Worm (Caenorhabditis elegans) whole organism, late embryonic: ENCODE data around the gene R05G6.9.
A peak's percentile ranks its signal among the peaks of the same experiment; 100 is the strongest.
"Not testable (repeated sequence)": the region's sequence is repeated elsewhere in the genome, so short reads cannot be mapped to it uniquely, and the experiment has no call there.

ENCODE experiments used
- C38D4.7 ChIP-seq: fragments of 200-800 bp; sonication (Bioruptor generic); optimal IDR thresholded peaks from 2 replicates; lab custom pipeline; 2018; ENCODE audit warnings: mild to moderate bottlenecking, missing genetic modification characterization, moderate library complexity, missing compliant biosample characterization
- F13H6.1 ChIP-seq: sonication (generic microtip); optimal IDR thresholded peaks from 2 replicates; lab custom pipeline; 2016; ENCODE audit warnings: missing genetic modification characterization, missing compliant biosample characterization
- K02D7.2 ChIP-seq: sonication (generic microtip); optimal IDR thresholded peaks from 2 replicates; lab custom pipeline; 2017; ENCODE audit warnings: mild to moderate bottlenecking, missing genetic modification characterization, missing compliant biosample characterization
- ahr-1 ChIP-seq: sonication (generic microtip); optimal IDR thresholded peaks from 2 replicates; lab custom pipeline; 2016; ENCODE audit warnings: missing genetic modification characterization, missing compliant biosample characterization
- ceh-18 ChIP-seq: sonication (generic microtip); optimal IDR thresholded peaks from 2 replicates; lab custom pipeline; 2016; ENCODE audit warnings: missing genetic modification characterization, missing compliant biosample characterization
- ceh-2 ChIP-seq: sonication (generic microtip); optimal IDR thresholded peaks from 2 replicates; lab custom pipeline; 2016; ENCODE audit warnings: missing genotype, missing genetic modification characterization, missing compliant biosample characterization
- ceh-24 ChIP-seq: sonication (generic microtip); optimal IDR thresholded peaks from 2 replicates; lab custom pipeline; 2016; ENCODE audit warnings: mild to moderate bottlenecking, missing genetic modification characterization, missing compliant biosample characterization
- ceh-31 ChIP-seq: sonication (generic microtip); optimal IDR thresholded peaks from 2 replicates; lab custom pipeline; 2016; ENCODE audit warnings: missing genetic modification characterization, missing compliant biosample characterization
- ceh-45 ChIP-seq: fragments of 200-800 bp; sonication (Bioruptor generic); IDR thresholded peaks from 2 replicates; pipeline ENCODE4 v1.3.6; 2022; ENCODE audit warnings: missing genetic modification reagents, missing genetic modification characterization, missing compliant biosample characterization
- ceh-6 ChIP-seq: fragments of 200-800 bp; sonication (Bioruptor generic); optimal IDR thresholded peaks from 2 replicates; lab custom pipeline; 2018; ENCODE audit warnings: mild to moderate bottlenecking, missing genetic modification characterization, missing compliant biosample characterization
- ceh-9 ChIP-seq: sonication (generic microtip); optimal IDR thresholded peaks from 2 replicates; lab custom pipeline; 2016; ENCODE audit warnings: mild to moderate bottlenecking, missing genetic modification characterization, inconsistent platforms, missing compliant biosample characterization
- elt-2 ChIP-seq: sonication (generic microtip); optimal IDR thresholded peaks from 2 replicates; lab custom pipeline; 2016; ENCODE audit warnings: missing genetic modification reagents, missing genetic modification characterization, missing compliant biosample characterization
- hlh-13 ChIP-seq: fragments of 200-800 bp; sonication (Bioruptor generic); optimal IDR thresholded peaks from 2 replicates; lab custom pipeline; 2018; ENCODE audit warnings: mild to moderate bottlenecking, missing genetic modification characterization, missing compliant biosample characterization
- hlh-15 ChIP-seq: sonication (generic microtip); optimal IDR thresholded peaks from 2 replicates; lab custom pipeline; 2016; ENCODE audit warnings: missing genetic modification characterization, missing compliant biosample characterization
- hlh-30 ChIP-seq: sonication (generic microtip); optimal IDR thresholded peaks from 2 replicates; lab custom pipeline; 2017; ENCODE audit warnings: antibody characterized with exemption, missing genetic modification characterization, missing compliant biosample characterization; ENCODE audit not compliant: insufficient read depth
- hlh-8 ChIP-seq: sonication (generic microtip); optimal IDR thresholded peaks from 2 replicates; lab custom pipeline; 2016; ENCODE audit warnings: missing genotype, missing genetic modification characterization, missing compliant biosample characterization
- lim-6 ChIP-seq: sonication (generic microtip); optimal IDR thresholded peaks from 2 replicates; lab custom pipeline; 2016; ENCODE audit warnings: missing genetic modification characterization, missing compliant biosample characterization
- lin-11 ChIP-seq: fragments of 200-800 bp; sonication (Bioruptor generic); optimal IDR thresholded peaks from 2 replicates; lab custom pipeline; 2018; ENCODE audit warnings: mild to moderate bottlenecking, missing genetic modification characterization, missing compliant biosample characterization
- mec-3 ChIP-seq: sonication (generic microtip); optimal IDR thresholded peaks from 2 replicates; lab custom pipeline; 2016; ENCODE audit warnings: borderline replicate concordance, missing genetic modification characterization, missing compliant biosample characterization
- nfya-1 ChIP-seq: sonication (generic microtip); optimal IDR thresholded peaks from 2 replicates; lab custom pipeline; 2017; ENCODE audit warnings: missing genetic modification characterization, mild to moderate bottlenecking, missing compliant biosample characterization, antibody characterized with exemption, moderate library complexity
- nhr-11 ChIP-seq: fragments of 150-350 bp; optimal IDR thresholded peaks from 2 replicates; lab custom pipeline; 2014; ENCODE audit warnings: missing biosample characterization, missing genetic modification characterization
- nhr-232 ChIP-seq: sonication (generic microtip); optimal IDR thresholded peaks from 2 replicates; lab custom pipeline; 2016; ENCODE audit warnings: missing genetic modification characterization, missing compliant biosample characterization
- pax-1 ChIP-seq: fragments of 150-350 bp; optimal IDR thresholded peaks from 2 replicates; lab custom pipeline; 2014; ENCODE audit warnings: missing biosample characterization, missing genetic modification characterization
- pha-2 ChIP-seq: sonication (generic microtip); optimal IDR thresholded peaks from 2 replicates; lab custom pipeline; 2017; ENCODE audit warnings: mild to moderate bottlenecking, missing genetic modification characterization, missing compliant biosample characterization
- pha-4 ChIP-seq: fragments of 150-350 bp; optimal IDR thresholded peaks from 2 replicates; lab custom pipeline; 2018; ENCODE audit warnings: missing biosample characterization, missing genetic modification reagents, missing genetic modification characterization
- pros-1 ChIP-seq: fragments of 150-350 bp; optimal IDR thresholded peaks from 2 replicates; lab custom pipeline; 2014; ENCODE audit warnings: missing biosample characterization, missing genetic modification reagents, missing genetic modification characterization
- ref-2 ChIP-seq: sonication (generic microtip); optimal IDR thresholded peaks from 2 replicates; lab custom pipeline; 2016; ENCODE audit warnings: missing genetic modification characterization, missing compliant biosample characterization
- rnt-1 ChIP-seq: sonication (generic microtip); optimal IDR thresholded peaks from 2 replicates; lab custom pipeline; 2016; ENCODE audit warnings: missing genetic modification characterization, missing compliant biosample characterization
- sox-4 ChIP-seq: sonication (generic microtip); optimal IDR thresholded peaks from 2 replicates; lab custom pipeline; 2017; ENCODE audit warnings: mild to moderate bottlenecking, missing genetic modification characterization, inconsistent platforms, missing compliant biosample characterization
- tbx-2 ChIP-seq: sonication (generic microtip); optimal IDR thresholded peaks from 2 replicates; lab custom pipeline; 2016; ENCODE audit warnings: missing genetic modification characterization, missing compliant biosample characterization
- ttx-3 ChIP-seq: sonication (generic microtip); optimal IDR thresholded peaks from 2 replicates; lab custom pipeline; 2016; ENCODE audit warnings: missing genetic modification reagents, missing genetic modification characterization, missing compliant biosample characterization
- unc-3 ChIP-seq, 2 experiments: fragments of 200-800 bp in 1 of 2; sonication (Bioruptor generic) in 1 of 2; sonication (generic microtip) in 1 of 2; conservative IDR thresholded peaks in 1 of 2; optimal IDR thresholded peaks in 1 of 2; 2 replicates each; pipeline versions ENCODE4 v1.3.6 to Lab custom; 2016 to 2022; ENCODE audit warnings: missing compliant biosample characterization in 2 of 2, missing genetic modification characterization in 2 of 2, missing genetic modification reagents in 1 of 2
- unc-42 ChIP-seq: sonication (generic microtip); optimal IDR thresholded peaks from 2 replicates; lab custom pipeline; 2016; ENCODE audit warnings: missing genotype, missing genetic modification characterization, missing compliant biosample characterization
- zip-5 ChIP-seq: sonication (generic microtip); optimal IDR thresholded peaks from 2 replicates; lab custom pipeline; 2016; ENCODE audit warnings: missing genetic modification characterization, missing compliant biosample characterization

The R05G6.9 gene

DNA sequence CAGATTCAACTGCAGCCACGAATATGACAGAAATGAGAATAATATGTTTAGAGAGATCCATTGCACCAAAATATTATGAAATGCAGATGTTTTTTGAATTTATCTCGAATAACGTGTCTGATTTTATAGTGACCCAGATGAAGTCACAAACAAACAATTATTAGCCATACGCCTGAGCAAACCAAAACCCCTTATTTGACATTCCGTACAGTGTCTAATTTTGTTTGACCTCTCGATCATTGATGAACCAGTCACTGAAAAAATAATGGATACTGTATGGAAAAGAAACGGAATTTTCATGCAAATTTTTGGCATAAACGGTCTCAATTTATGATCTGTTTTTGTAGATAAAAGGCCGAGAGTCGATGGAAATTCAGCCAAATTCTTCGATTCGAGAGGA is at the start of gene R05G6.9, which contains the start of gene R05G6.3:
Gene R05G6.9, minus strand, starts transcription at position 101 of the 400 bp plus-strand sequence.
Gene R05G6.3, plus strand, starts transcription at position 386 of the 400 bp plus-strand sequence.
- TF ChIP-seq ceh-31 (tag; lab: Kevin White, UChicago) (no peak), pax-1 (tag; lab: Kevin White, UChicago) (no peak)

DNA sequence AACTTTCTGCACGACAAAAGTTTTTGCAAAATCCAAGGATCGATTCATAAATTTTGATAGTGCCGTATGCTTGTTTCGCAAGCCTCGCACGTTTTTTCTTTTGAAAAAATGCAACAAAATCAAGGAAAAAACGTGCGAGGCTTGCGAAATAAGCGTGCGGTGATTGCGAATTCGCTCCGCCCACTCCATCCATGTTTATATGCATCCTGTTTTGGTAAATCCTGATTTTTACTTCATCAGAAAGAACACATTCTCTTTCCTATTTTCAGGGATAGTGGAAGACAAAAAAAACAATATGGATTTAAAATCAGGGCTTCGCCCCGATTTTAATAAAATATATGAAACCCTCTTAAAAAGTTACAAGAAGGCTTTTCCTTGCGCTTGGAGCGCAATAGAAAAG is 47.8 kb upstream of the R05G6.9 start, which contains the start of gene F32E10.9:
Gene F32E10.9, minus strand, starts transcription at position 101 of the 400 bp plus-strand sequence.
- not testable (repeated sequence) for TF ChIP-seq pha-2 (tag; lab: Kevin White, UChicago); unc-3 (GFP tag; conservative IDR thresholded peaks at IDR 0.05; lab: Robert Waterston, UW); unc-3 (tag; optimal IDR thresholded peaks at IDR 0.05; lab: Kevin White, UChicago); unc-42

DNA sequence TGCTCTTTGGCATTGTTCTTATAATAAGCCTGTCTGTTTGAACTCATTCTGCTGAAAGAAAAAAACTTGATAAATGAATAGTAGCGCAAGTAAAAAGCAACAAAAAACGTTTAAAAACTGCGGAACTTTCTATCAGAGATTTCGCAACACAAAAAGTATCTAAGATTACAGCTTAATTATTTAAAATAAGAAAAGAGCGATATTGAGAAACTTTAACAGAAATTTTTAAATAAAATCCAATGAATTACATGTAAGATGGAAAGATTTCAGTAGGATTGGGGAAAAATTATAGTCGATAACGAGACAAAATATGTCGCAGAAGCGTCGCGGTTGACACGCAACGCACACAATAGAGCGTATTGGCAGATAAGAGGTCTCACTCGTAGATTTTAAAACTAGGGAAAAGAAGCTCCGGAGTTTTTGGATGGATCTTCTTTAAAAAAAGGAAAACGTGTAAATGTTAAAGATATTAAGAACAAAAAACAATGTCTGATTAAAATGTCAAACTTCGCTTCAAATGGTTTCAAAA is 45.6 kb upstream of the R05G6.9 start, which contains the start of gene ima-3:
Gene ima-3, minus strand, starts transcription at position 51 of the 529 bp plus-strand sequence.
- no peak for TF ChIP-seq pros-1
- no peak for TF ChIP-seq K02D7.2
- peak; percentile 20 for TF ChIP-seq unc-42
- peak; percentile 7 for TF ChIP-seq zip-5 (tag; lab: Kevin White, UChicago)
- TF ChIP-seq tbx-2 (tag; lab: Kevin White, UChicago): peak; percentile 35
- peak; percentile 2 for TF ChIP-seq nfya-1 (tag; lab: Kevin White, UChicago)
- TF ChIP-seq elt-2 (tag; lab: Kevin White, UChicago): peak; percentile 45
- TF ChIP-seq ceh-31 (tag; lab: Kevin White, UChicago): peak; percentile 47

DNA sequence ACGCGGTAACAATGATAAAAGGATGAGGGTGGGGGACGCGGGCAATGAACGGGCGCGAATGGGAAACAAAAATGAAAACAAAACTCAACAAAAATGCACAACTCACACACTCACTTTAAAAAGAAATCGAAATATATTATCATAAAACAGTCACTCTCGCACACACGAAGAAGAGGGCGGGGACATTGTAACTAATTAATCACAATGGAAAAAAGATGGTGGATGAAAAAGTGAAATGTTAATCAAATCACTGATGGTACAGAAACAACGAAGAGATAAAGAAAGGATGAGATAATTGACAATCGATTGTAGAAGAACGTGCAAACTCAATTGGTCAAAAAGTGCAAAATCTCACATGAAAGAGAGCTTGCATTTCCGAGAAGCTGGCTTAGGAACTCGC is 43.2 kb upstream of the R05G6.9 start:
- TF ChIP-seq ceh-24 (tag; lab: Kevin White, UChicago) (no peak), ahr-1 (tag; lab: Kevin White, UChicago) (no peak), nhr-232 (tag; lab: Kevin White, UChicago) (no peak), K02D7.2 (no peak), hlh-13 (no peak), rnt-1 (tag; lab: Kevin White, UChicago) (no peak), ceh-31 (tag; lab: Kevin White, UChicago) (no peak), hlh-15 (tag; lab: Kevin White, UChicago) (no peak), lin-11 (tag; lab: Kevin White, UChicago) (no peak), sox-4 (tag; lab: Kevin White, UChicago) (no peak), unc-3 (GFP tag; conservative IDR thresholded peaks at IDR 0.05; lab: Robert Waterston, UW) (no peak), unc-3 (tag; optimal IDR thresholded peaks at IDR 0.05; lab: Kevin White, UChicago) (no peak), F13H6.1 (no peak), pha-2 (tag; lab: Kevin White, UChicago) (no peak), mec-3 (no peak), C38D4.7 (GFP tag; lab: Kevin White, UChicago) (no peak), ttx-3 (tag; lab: Kevin White, UChicago) (no peak)
- TF ChIP-seq, all 69 proteins: peak for 0

DNA sequence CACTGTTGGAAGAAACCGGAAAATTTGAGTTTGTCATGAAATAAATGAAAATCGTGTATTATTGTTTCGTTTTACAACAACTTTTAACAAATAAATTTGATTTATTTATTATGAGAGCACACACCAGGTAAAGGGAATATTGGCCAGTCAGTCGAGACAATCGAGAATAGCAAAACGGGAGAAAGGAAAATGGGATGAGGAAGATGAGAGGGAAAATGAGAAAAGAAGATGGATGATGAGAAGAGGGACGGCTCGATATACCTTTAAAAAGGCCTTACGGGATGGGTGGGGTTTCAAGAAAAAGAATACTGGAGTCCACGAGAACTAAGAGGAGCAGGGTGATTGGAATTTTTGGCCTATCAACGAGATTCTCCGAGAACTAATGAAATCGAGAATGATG is 42.6 kb upstream of the R05G6.9 start:
- TF ChIP-seq lim-6 (tag; lab: Kevin White, UChicago): no peak
- no peak for TF ChIP-seq ref-2 (tag; lab: Kevin White, UChicago)
- TF ChIP-seq nfya-1 (tag; lab: Kevin White, UChicago): no peak
- no peak for TF ChIP-seq hlh-13
- TF ChIP-seq pha-4: no peak
- no peak for TF ChIP-seq pha-2 (tag; lab: Kevin White, UChicago)

DNA sequence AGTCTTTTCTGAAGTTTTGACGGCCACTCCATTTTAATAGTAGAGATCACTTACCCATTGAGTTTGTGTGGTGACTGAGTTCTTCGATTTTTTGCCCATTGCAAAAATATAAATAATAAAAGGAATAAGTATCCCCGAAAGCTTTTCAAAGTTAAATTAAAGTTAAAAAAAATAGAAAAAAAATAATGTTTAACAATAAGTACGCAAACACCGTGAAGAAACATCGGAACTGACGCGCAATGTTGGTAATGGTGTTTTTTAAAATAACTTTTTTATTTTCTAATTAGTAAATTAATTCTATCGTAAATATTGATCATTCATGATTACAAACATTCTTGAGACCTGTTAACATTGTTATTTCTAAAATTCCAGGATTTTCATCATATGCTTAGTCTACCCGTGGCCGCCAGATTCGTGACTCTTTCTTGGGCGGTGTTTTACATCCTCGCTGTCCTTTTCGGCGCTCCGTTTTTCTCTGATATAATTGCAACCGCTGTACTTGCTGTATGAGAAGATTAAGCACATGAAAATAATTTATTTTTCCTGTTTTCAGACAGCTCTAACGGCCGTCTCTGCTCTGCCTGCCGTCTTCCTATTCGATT is 40.3 kb upstream of the R05G6.9 start, which contains the start of the genes F49E8.7, F49E8.8 and nprl-2:
Gene F49E8.7, minus strand, starts transcription at position 101 of the 602 bp plus-strand sequence.
Gene F49E8.8, plus strand, starts transcription at position 373 of the 602 bp plus-strand sequence.
Gene nprl-2, plus strand, starts transcription at position 552 of the 602 bp plus-strand sequence.
- TF ChIP-seq nhr-232 (tag; lab: Kevin White, UChicago) (no peak), hlh-15 (tag; lab: Kevin White, UChicago) (no peak), ceh-9 (tag; lab: Kevin White, UChicago) (no peak), hlh-30 (tag; lab: Kevin White, UChicago) (no peak), ceh-18 (tag; lab: Kevin White, UChicago) (no peak), ceh-6 (no peak), nhr-11 (tag; lab: Kevin White, UChicago) (no peak), pha-2 (tag; lab: Kevin White, UChicago) (no peak), ceh-45 (GFP tag; lab: Robert Waterston, UW) (no peak), ceh-2 (tag; lab: Kevin White, UChicago) (no peak), C38D4.7 (GFP tag; lab: Kevin White, UChicago) (no peak), zip-5 (tag; lab: Kevin White, UChicago) (no peak), hlh-8 (tag; lab: Kevin White, UChicago) (no peak), tbx-2 (tag; lab: Kevin White, UChicago) (no peak)
